Fruit fly (Drosophila melanogaster): ENCODE data around the gene Trpgamma.

The Trpgamma gene

DNA sequence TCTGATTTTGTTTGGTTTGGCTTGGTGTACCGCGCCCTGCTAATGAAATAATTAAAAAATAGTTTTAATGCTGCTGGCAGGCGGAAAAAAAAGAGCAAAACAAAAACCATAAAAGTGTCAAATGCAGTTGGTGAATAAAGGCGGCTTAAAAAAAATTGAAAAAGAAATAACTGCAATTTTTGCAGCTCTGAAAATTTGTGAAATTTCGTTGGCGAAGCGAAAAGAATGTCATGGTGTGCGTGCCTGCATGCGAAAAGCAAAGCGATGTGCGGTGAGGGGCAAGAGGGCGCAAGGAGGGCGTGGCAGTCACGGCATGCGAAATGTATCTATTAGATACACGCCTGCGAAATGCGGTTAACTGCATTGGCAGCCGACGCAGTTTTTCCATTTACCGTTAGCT is 38.2 kb downstream of the Trpgamma start:
- TF ChIP-seq ss (GFP tag; optimal IDR thresholded peaks at IDR 0.05), result peak in 1 of 2 experiments; percentile 31
- no peak for TF ChIP-seq CG6792 (GFP tag; optimal IDR thresholded peaks at IDR 0.05)
- no peak for TF ChIP-seq CG8119 (GFP tag; IDR thresholded peaks at IDR 0.05)
- TF ChIP-seq achi (GFP tag; optimal IDR thresholded peaks at IDR 0.05), result no peak
- TF ChIP-seq Gug (GFP tag; IDR thresholded peaks at IDR 0.05), result 0 out of 2 replicates have a peak, but pooled peaks have one; percentile 24
- TF ChIP-seq Sox14 (GFP tag; optimal IDR thresholded peaks at IDR 0.05), result no peak
- TF ChIP-seq Hr39 (GFP tag; optimal IDR thresholded peaks at IDR 0.05), result no peak

DNA sequence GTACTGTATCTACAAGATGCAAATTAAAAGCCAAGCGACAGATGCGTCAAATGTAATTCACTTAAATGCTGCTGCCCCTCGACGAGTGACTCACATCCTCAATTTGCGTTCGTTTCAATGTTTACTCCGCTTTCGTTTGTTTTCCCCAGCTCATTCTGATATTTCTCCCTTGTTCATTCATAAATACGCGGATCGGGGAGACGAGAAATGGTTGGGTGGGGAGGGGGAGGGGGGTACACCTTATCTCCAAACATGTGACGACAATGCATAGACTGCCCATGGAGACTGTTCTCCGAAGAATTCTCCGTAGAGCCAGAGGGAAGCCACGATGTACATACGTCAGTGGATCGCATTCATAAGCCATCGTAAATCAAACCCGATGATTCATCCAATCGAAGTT is 39.2 kb downstream of the Trpgamma start:
- TF ChIP-seq fkh (GFP tag; optimal IDR thresholded peaks at IDR 0.05) (peak; percentile 47), Sox15 (GFP tag; optimal IDR thresholded peaks at IDR 0.05) (no peak), Hr38 (GFP tag; optimal IDR thresholded peaks at IDR 0.05) (no peak), eg (GFP tag; IDR thresholded peaks at IDR 0.05) (peak; percentile 40; the same call in 1 of the 3 replicates), CG6163 (GFP tag; IDR thresholded peaks at IDR 0.05) (peak; percentile 51; the same call in 2 of the 3 replicates), esn (GFP tag; optimal IDR thresholded peaks at IDR 0.05) (no peak), Eip93F (GFP tag; optimal IDR thresholded peaks at IDR 0.05) (no peak), CG6854 (GFP tag; optimal IDR thresholded peaks at IDR 0.05) (peak; percentile 6)

DNA sequence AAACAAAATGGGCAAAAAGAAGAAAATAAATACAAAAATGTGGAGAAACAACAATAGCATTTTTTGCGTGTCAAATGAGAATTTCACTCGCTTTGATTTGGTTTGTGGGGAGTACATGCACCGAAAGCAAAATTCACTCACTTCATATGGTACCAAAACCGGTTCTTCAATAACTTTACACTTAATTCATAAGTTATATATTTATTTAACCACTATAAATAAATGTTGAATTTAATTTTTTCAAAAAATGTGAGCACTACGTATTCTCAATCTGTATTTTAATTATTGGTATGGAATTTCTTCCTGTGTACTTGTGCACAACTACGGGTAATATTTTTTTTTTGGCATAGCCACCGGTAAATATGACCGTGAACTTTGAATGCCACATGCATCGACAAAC is 47.3 kb downstream of the Trpgamma start:
- TF ChIP-seq CG11762 (GFP tag; optimal IDR thresholded peaks at IDR 0.05; ENCODE audit: insufficient read depth) (no peak), OdsH (GFP tag; optimal IDR thresholded peaks at IDR 0.05) (peak; percentile 23), esn (GFP tag; optimal IDR thresholded peaks at IDR 0.05) (peak; percentile 29), CG8632 (GFP tag; optimal IDR thresholded peaks at IDR 0.05) (no peak), CG6808 (GFP tag; optimal IDR thresholded peaks at IDR 0.05) (no peak), Hr39 (GFP tag; optimal IDR thresholded peaks at IDR 0.05) (no peak), CG15336 (GFP tag; IDR thresholded peaks at IDR 0.05) (no peak; the same call in none of the 2 replicates), CG6792 (GFP tag; optimal IDR thresholded peaks at IDR 0.05) (no peak), Lpt (GFP tag; optimal IDR thresholded peaks at IDR 0.05) (peak; percentile 11), CG31627 (GFP tag; optimal IDR thresholded peaks at IDR 0.05) (no peak), fd59A (GFP tag; optimal IDR thresholded peaks at IDR 0.05) (no peak), CG6276 (GFP tag; optimal IDR thresholded peaks at IDR 0.05) (peak; percentile 7), Eip78C (GFP tag) (peak; percentile 80), topi (GFP tag; optimal IDR thresholded peaks at IDR 0.05) (peak; percentile 12), achi (GFP tag; optimal IDR thresholded peaks at IDR 0.05) (peak; percentile 22), svp (GFP tag) (peak; percentile 39), CG3032 (tag; optimal IDR thresholded peaks at IDR 0.05) (no peak), CG8119 (GFP tag; IDR thresholded peaks at IDR 0.05) (peak; percentile 62; the same call in 2 of the 3 replicates), fkh (GFP tag; optimal IDR thresholded peaks at IDR 0.05) (no peak), pdm3 (GFP tag; optimal IDR thresholded peaks at IDR 0.05) (no peak), CG11294 (GFP tag; IDR thresholded peaks at IDR 0.05) (no peak), CG8319 (GFP tag; optimal IDR thresholded peaks at IDR 0.05) (no peak), net (GFP tag; optimal IDR thresholded peaks at IDR 0.05) (peak; percentile 8), Hr4 (GFP tag; optimal IDR thresholded peaks at IDR 0.05) (peak; percentile 54), CG3919 (GFP tag; optimal IDR thresholded peaks at IDR 0.05) (peak; percentile 34), CG32006 (GFP tag; optimal IDR thresholded peaks at IDR 0.05) (peak; percentile 63), eg (GFP tag; IDR thresholded peaks at IDR 0.05) (peak; percentile 62; the same call in 2 of the 3 replicates), CG7368 (GFP tag; optimal IDR thresholded peaks at IDR 0.05) (no peak)

DNA sequence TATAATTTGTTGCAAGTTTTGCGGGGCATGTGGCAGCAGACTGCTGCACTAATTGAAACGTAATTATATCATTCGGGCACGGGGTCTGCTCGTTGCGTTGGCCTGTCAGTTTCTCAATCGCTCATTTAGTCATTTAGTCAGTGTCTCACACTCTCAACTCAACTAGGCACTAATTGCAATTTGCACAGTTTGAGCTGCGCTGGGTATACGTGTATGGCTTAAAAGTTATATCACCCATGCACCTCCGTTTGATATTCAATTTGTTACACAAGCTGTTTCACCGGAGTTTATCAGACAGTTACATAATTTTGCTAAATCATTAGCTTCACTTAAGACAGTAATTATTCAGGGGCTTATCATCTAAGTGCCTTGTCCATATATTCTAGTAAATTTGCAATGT is 48.6 kb downstream of the Trpgamma start:
- TF ChIP-seq ss (GFP tag; optimal IDR thresholded peaks at IDR 0.05) (no peak), lz (GFP tag; optimal IDR thresholded peaks at IDR 0.05) (no peak), Sox14 (GFP tag; optimal IDR thresholded peaks at IDR 0.05) (no peak), OdsH (GFP tag; optimal IDR thresholded peaks at IDR 0.05) (no peak), Lpt (GFP tag; optimal IDR thresholded peaks at IDR 0.05) (no peak), CG11902 (GFP tag; optimal IDR thresholded peaks at IDR 0.05) (no peak), Hr39 (GFP tag; optimal IDR thresholded peaks at IDR 0.05) (no peak), Met (GFP tag; optimal IDR thresholded peaks at IDR 0.05) (no peak), CG8119 (GFP tag; IDR thresholded peaks at IDR 0.05) (no peak), CG8632 (GFP tag; optimal IDR thresholded peaks at IDR 0.05) (no peak), salr (GFP tag; optimal IDR thresholded peaks at IDR 0.05) (no peak), CG6163 (GFP tag; IDR thresholded peaks at IDR 0.05) (no peak), Smox (GFP tag; optimal IDR thresholded peaks at IDR 0.05) (no peak), fkh (GFP tag; optimal IDR thresholded peaks at IDR 0.05) (no peak)

All from whole organism, prepupa.